Worm (Caenorhabditis elegans) whole organism, young adult: ENCODE data around the gene F41G3.6.
A peak's percentile ranks its signal among the peaks of the same experiment; 100 is the strongest.

Source experiments
- F10E7.11 ChIP-seq: sonication (generic microtip); optimal IDR thresholded peaks from 2 replicates; lab custom pipeline; 2017; ENCODE audit warnings: mild to moderate bottlenecking, missing genetic modification characterization, moderate library complexity, missing compliant biosample characterization
- F37B4.10 ChIP-seq: fragments of 200-800 bp; sonication (Bioruptor generic); IDR thresholded peaks from 2 replicates; pipeline ENCODE4 v1.3.6; 2022; ENCODE audit warnings: missing genetic modification characterization, missing compliant biosample characterization
- T07F8.4 ChIP-seq: sonication (generic microtip); optimal IDR thresholded peaks from 2 replicates; lab custom pipeline; 2016; ENCODE audit warnings: mild to moderate bottlenecking, missing genetic modification characterization, moderate library complexity, missing compliant biosample characterization
- T26A5.8 ChIP-seq: sonication (generic microtip); optimal IDR thresholded peaks from 2 replicates; lab custom pipeline; 2016; ENCODE audit warnings: missing genetic modification characterization, missing compliant biosample characterization
- Y53F4B.3 ChIP-seq: fragments of 200-800 bp; sonication (Bioruptor generic); IDR thresholded peaks from 2 replicates; pipeline ENCODE4 v1.3.6; 2022; ENCODE audit warnings: missing genetic modification reagents, missing genetic modification characterization, missing compliant biosample characterization
- Y53G8AR.9 ChIP-seq: fragments of 200-800 bp; sonication (Bioruptor generic); conservative IDR thresholded peaks from 2 replicates; pipeline ENCODE4 v1.3.6; 2022; ENCODE audit warnings: missing genetic modification reagents, missing genetic modification characterization, missing compliant biosample characterization
- Y79H2A.3 ChIP-seq: fragments of 200-800 bp; sonication (Bioruptor generic); conservative IDR thresholded peaks from 2 replicates; pipeline ENCODE4 v1.3.6; 2022; ENCODE audit warnings: missing genetic modification reagents, missing genetic modification characterization, missing compliant biosample characterization
- ZK185.1 ChIP-seq: sonication (generic microtip); optimal IDR thresholded peaks from 2 replicates; lab custom pipeline; 2016; ENCODE audit warnings: mild to moderate bottlenecking, missing genetic modification characterization, missing compliant biosample characterization; ENCODE audit not compliant: poor library complexity, severe bottlenecking
- attf-3 ChIP-seq: fragments of 200-800 bp; sonication (Bioruptor generic); conservative IDR thresholded peaks from 2 replicates; pipeline ENCODE4 v1.3.6; 2022; ENCODE audit warnings: missing genetic modification reagents, missing genetic modification characterization, missing compliant biosample characterization
- attf-6 ChIP-seq: fragments of 200-800 bp; sonication (Bioruptor generic); IDR thresholded peaks from 2 replicates; pipeline ENCODE4 v1.3.6; 2022; ENCODE audit warnings: missing genetic modification reagents, missing genetic modification characterization, missing compliant biosample characterization
- cebp-1 ChIP-seq, 2 experiments: fragments of 200-800 bp in 1 of 2; sonication (Bioruptor generic) in 1 of 2; sonication (generic microtip) in 1 of 2; IDR thresholded peaks in 1 of 2; optimal IDR thresholded peaks in 1 of 2; 2 replicates each; pipeline versions ENCODE4 v1.3.6 to Lab custom; 2017 to 2022; ENCODE audit warnings: missing compliant biosample characterization in 2 of 2, missing genetic modification characterization in 2 of 2, mild to moderate bottlenecking in 1 of 2, missing genetic modification reagents in 1 of 2, moderate library complexity in 1 of 2
- ceh-58 ChIP-seq: fragments of 200-800 bp; sonication (Bioruptor generic); IDR thresholded peaks from 2 replicates; pipeline ENCODE4 v1.3.6; 2022; ENCODE audit warnings: missing genetic modification characterization, missing compliant biosample characterization
- die-1 ChIP-seq: sonication (generic microtip); optimal IDR thresholded peaks from 2 replicates; lab custom pipeline; 2016; ENCODE audit warnings: missing genotype, mild to moderate bottlenecking, missing genetic modification characterization, missing compliant biosample characterization
- dpl-1 ChIP-seq: fragments of 150-350 bp; optimal IDR thresholded peaks from 2 replicates; lab custom pipeline; 2014; ENCODE audit warnings: missing biosample characterization, missing genetic modification reagents, missing genetic modification characterization
- ets-4 ChIP-seq: fragments of 200-800 bp; sonication (Bioruptor generic); optimal IDR thresholded peaks from 2 replicates; lab custom pipeline; 2018; ENCODE audit warnings: mild to moderate bottlenecking, missing genetic modification characterization, missing compliant biosample characterization
- fkh-3 ChIP-seq: sonication (generic microtip); optimal IDR thresholded peaks from 2 replicates; lab custom pipeline; 2016; ENCODE audit warnings: mild to moderate bottlenecking, missing genetic modification characterization, missing compliant biosample characterization
- gei-17 ChIP-seq: fragments of 200-800 bp; sonication (Bioruptor generic); optimal IDR thresholded peaks from 2 replicates; lab custom pipeline; 2018; ENCODE audit warnings: mild to moderate bottlenecking, missing genetic modification characterization, missing compliant biosample characterization
- hlh-12 ChIP-seq: sonication (generic microtip); optimal IDR thresholded peaks from 2 replicates; lab custom pipeline; 2016; ENCODE audit warnings: missing genetic modification characterization, missing compliant biosample characterization
- hmg-1.2 ChIP-seq: fragments of 200-800 bp; sonication (Bioruptor generic); IDR thresholded peaks from 2 replicates; pipeline ENCODE4 v1.3.6; 2022; ENCODE audit warnings: missing genetic modification reagents, missing genetic modification characterization, missing compliant biosample characterization
- hmg-20 ChIP-seq: fragments of 200-800 bp; sonication (Bioruptor generic); IDR thresholded peaks from 2 replicates; pipeline ENCODE4 v1.3.6; 2022; ENCODE audit warnings: missing genetic modification reagents, missing genetic modification characterization, missing compliant biosample characterization
- lin-35 ChIP-seq, 3 experiments: fragments of 150-350 bp in 2 of 3; sonication (generic microtip) in 1 of 3; optimal IDR thresholded peaks; 2 replicates each; lab custom pipeline; 2014 to 2018; ENCODE audit warnings: missing biosample characterization in 3 of 3, missing genetic modification characterization in 3 of 3, missing genetic modification reagents in 3 of 3
- lir-1 ChIP-seq: fragments of 200-800 bp; sonication (Bioruptor generic); conservative IDR thresholded peaks from 2 replicates; pipeline ENCODE4 v1.3.6; 2022; ENCODE audit warnings: missing genetic modification reagents, missing genetic modification characterization, missing compliant biosample characterization
- madf-3 ChIP-seq: fragments of 200-800 bp; sonication (Bioruptor generic); IDR thresholded peaks from 2 replicates; pipeline ENCODE4 v1.3.6; 2022; ENCODE audit warnings: missing genetic modification reagents, missing genetic modification characterization, missing compliant biosample characterization
- mcd-1 ChIP-seq: fragments of 200-800 bp; sonication (Bioruptor generic); IDR thresholded peaks from 2 replicates; pipeline ENCODE4 v1.3.6; 2022; ENCODE audit warnings: missing genetic modification reagents, missing genetic modification characterization, missing compliant biosample characterization
- mes-4 ChIP-seq: sonication (generic microtip); optimal IDR thresholded peaks from 2 replicates; lab custom pipeline; 2016; ENCODE audit warnings: missing genotype, missing genetic modification characterization, missing compliant biosample characterization
- nhr-179 ChIP-seq: sonication (generic microtip); optimal IDR thresholded peaks from 2 replicates; lab custom pipeline; 2016; ENCODE audit warnings: mild to moderate bottlenecking, missing genetic modification characterization, missing compliant biosample characterization
- nhr-27 ChIP-seq: fragments of 200-800 bp; sonication (Bioruptor generic); optimal IDR thresholded peaks from 2 replicates; lab custom pipeline; 2018; ENCODE audit warnings: mild to moderate bottlenecking, missing genetic modification characterization, moderate library complexity, missing compliant biosample characterization
- nhr-80 ChIP-seq: sonication (generic microtip); optimal IDR thresholded peaks from 2 replicates; lab custom pipeline; 2016; ENCODE audit warnings: missing genetic modification characterization, missing compliant biosample characterization
- nhr-90 ChIP-seq: sonication (generic microtip); optimal IDR thresholded peaks from 2 replicates; lab custom pipeline; 2016; ENCODE audit warnings: missing genotype, mild to moderate bottlenecking, missing genetic modification characterization, missing compliant biosample characterization
- pbrm-1 ChIP-seq: fragments of 200-800 bp; sonication (Bioruptor generic); IDR thresholded peaks from 2 replicates; pipeline ENCODE4 v1.3.6; 2022; ENCODE audit warnings: missing genetic modification reagents, missing genetic modification characterization, missing compliant biosample characterization
- rcor-1 ChIP-seq: fragments of 200-800 bp; sonication (Bioruptor generic); IDR thresholded peaks from 2 replicates; pipeline ENCODE4 v1.3.6; 2022; ENCODE audit warnings: missing genetic modification reagents, missing genetic modification characterization, missing compliant biosample characterization
- repo-1 ChIP-seq: sonication (generic microtip); optimal IDR thresholded peaks from 2 replicates; lab custom pipeline; 2017; ENCODE audit warnings: mild to moderate bottlenecking, missing genetic modification characterization, missing compliant biosample characterization
- sdz-38 ChIP-seq: sonication (generic microtip); optimal IDR thresholded peaks from 2 replicates; lab custom pipeline; 2016; ENCODE audit warnings: missing genotype, missing genetic modification characterization, missing compliant biosample characterization
- sea-2 ChIP-seq: fragments of 200-800 bp; sonication (Bioruptor generic); IDR thresholded peaks from 2 replicates; pipeline ENCODE4 v1.3.6; 2022; ENCODE audit warnings: missing genetic modification characterization, missing compliant biosample characterization
- snpc-1.1 ChIP-seq: sonication (generic microtip); optimal IDR thresholded peaks from 2 replicates; lab custom pipeline; 2017; ENCODE audit warnings: missing genetic modification characterization, mild to moderate bottlenecking, missing compliant biosample characterization, antibody characterized with exemption, moderate library complexity, missing genotype, missing genetic modification reagents; ENCODE audit not compliant: insufficient read depth
- snpc-1.3 ChIP-seq: sonication (generic microtip); optimal IDR thresholded peaks from 2 replicates; lab custom pipeline; 2017; ENCODE audit warnings: missing genetic modification characterization, mild to moderate bottlenecking, missing compliant biosample characterization, antibody characterized with exemption, moderate library complexity, missing genotype, missing genetic modification reagents; ENCODE audit not compliant: insufficient read depth
- snpc-3.4 ChIP-seq: sonication (generic microtip); optimal IDR thresholded peaks from 2 replicates; lab custom pipeline; 2017; ENCODE audit warnings: missing genetic modification characterization, mild to moderate bottlenecking, missing compliant biosample characterization, antibody characterized with exemption, moderate library complexity, missing genotype, missing genetic modification reagents
- sptf-2 ChIP-seq: fragments of 200-800 bp; sonication (Bioruptor generic); optimal IDR thresholded peaks from 2 replicates; lab custom pipeline; 2018; ENCODE audit warnings: mild to moderate bottlenecking, missing genetic modification characterization, missing compliant biosample characterization
- unc-62 ChIP-seq: fragments of 150-350 bp; optimal IDR thresholded peaks from 2 replicates; lab custom pipeline; 2014; ENCODE audit warnings: missing biosample characterization, missing genetic modification reagents, missing genetic modification characterization
- xnd-1 ChIP-seq: sonication (generic microtip); optimal IDR thresholded peaks from 2 replicates; lab custom pipeline; 2016; ENCODE audit warnings: missing genotype, missing genetic modification reagents, missing genetic modification characterization, missing compliant biosample characterization
- zfh-2 ChIP-seq: fragments of 200-800 bp; sonication (Bioruptor generic); conservative IDR thresholded peaks from 2 replicates; pipeline ENCODE4 v1.3.6; 2022; ENCODE audit warnings: missing genetic modification reagents, missing genetic modification characterization, missing compliant biosample characterization
- zim-3 ChIP-seq: sonication (generic microtip); optimal IDR thresholded peaks from 2 replicates; lab custom pipeline; 2017; ENCODE audit warnings: mild to moderate bottlenecking, missing genetic modification characterization, moderate library complexity, missing compliant biosample characterization
- ztf-22 ChIP-seq: fragments of 200-800 bp; sonication (Bioruptor generic); optimal IDR thresholded peaks from 2 replicates; lab custom pipeline; 2018; ENCODE audit warnings: mild to moderate bottlenecking, missing genetic modification characterization, moderate library complexity, missing compliant biosample characterization
- ztf-28 ChIP-seq: fragments of 200-800 bp; sonication (Bioruptor generic); IDR thresholded peaks from 2 replicates; pipeline ENCODE4 v1.3.6; 2022; ENCODE audit warnings: missing genetic modification reagents, missing genetic modification characterization, missing compliant biosample characterization
- ztf-3 ChIP-seq: fragments of 200-800 bp; sonication (Bioruptor generic); optimal IDR thresholded peaks from 2 replicates; lab custom pipeline; 2018; ENCODE audit warnings: mild to moderate bottlenecking, missing genetic modification characterization, missing compliant biosample characterization

The F41G3.6 gene

DNA sequence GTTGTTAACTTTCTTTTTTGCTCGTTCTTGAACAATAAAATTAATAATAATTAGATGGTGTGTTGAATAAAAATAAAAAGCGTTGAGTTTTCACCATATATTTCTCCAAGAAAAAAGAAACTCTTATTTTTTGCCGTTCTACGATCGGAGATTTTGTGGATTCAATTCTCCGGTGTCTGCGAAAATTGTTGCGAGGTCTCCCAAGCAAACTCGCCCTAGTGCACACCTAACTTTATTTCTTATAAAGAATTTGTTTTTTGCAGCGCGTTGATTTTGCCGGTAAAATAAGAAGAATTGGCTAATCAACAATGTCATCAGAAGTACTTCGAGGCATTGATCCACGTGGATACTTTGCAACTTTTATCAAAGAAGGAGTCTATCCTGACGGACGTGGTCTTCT lies 1.3 kb upstream of the F41G3.6 start, which contains the start of gene exos-8 (continued):
- TF ChIP-seq snpc-1.1 (no peak), zfh-2 (GFP tag; lab: Robert Waterston, UW) (no peak), attf-6 (GFP tag; lab: Robert Waterston, UW) (no peak), hlh-12 (no peak), hmg-20 (GFP tag; lab: Robert Waterston, UW) (no peak), F37B4.10 (GFP tag; lab: Robert Waterston, UW) (no peak), nhr-179 (tag; lab: Kevin White, UChicago) (no peak), lin-35 (GFP tag; optimal IDR thresholded peaks at IDR 0.05; lab: Kevin White, UChicago) (no peak), Y53G8AR.9 (GFP tag; lab: Robert Waterston, UW) (no peak), zim-3 (tag; lab: Kevin White, UChicago) (no peak), xnd-1 (tag; lab: Kevin White, UChicago) (no peak), sdz-38 (tag; lab: Kevin White, UChicago) (no peak), fkh-3 (tag; lab: Kevin White, UChicago) (no peak), ztf-3 (GFP tag; lab: Kevin White, UChicago) (no peak), nhr-80 (peak; percentile 54), snpc-1.3 (tag; lab: Kevin White, UChicago) (no peak), pbrm-1 (no peak), lir-1 (GFP tag; lab: Robert Waterston, UW) (no peak; the same call in 1 of the 2 replicates), ceh-58 (GFP tag; lab: Robert Waterston, UW) (no peak), ZK185.1 (tag; lab: Kevin White, UChicago) (peak; percentile 48), Y79H2A.3 (no peak), sea-2 (GFP tag; lab: Robert Waterston, UW) (no peak), ztf-22 (GFP tag; lab: Kevin White, UChicago) (no peak), madf-3 (0 out of 2 replicates have a peak, but pooled peaks have one; percentile 15), F10E7.11 (tag; lab: Kevin White, UChicago) (no peak), unc-62 (GFP tag; lab: Kevin White, UChicago) (no peak), gei-17 (GFP tag; lab: Kevin White, UChicago) (no peak), ets-4 (GFP tag; lab: Kevin White, UChicago) (no peak), die-1 (peak; percentile 19), sptf-2 (GFP tag; lab: Kevin White, UChicago) (no peak), rcor-1 (GFP tag; lab: Robert Waterston, UW) (no peak), hmg-1.2 (peak; percentile 41; the same call in 1 of the 2 replicates), Y53F4B.3 (GFP tag; lab: Robert Waterston, UW) (no peak), mes-4 (tag; lab: Kevin White, UChicago) (no peak), attf-3 (GFP tag; lab: Robert Waterston, UW) (peak; percentile 65), T07F8.4 (no peak), nhr-90 (tag; lab: Kevin White, UChicago) (no peak), cebp-1 (GFP tag; IDR thresholded peaks at IDR 0.05; lab: Robert Waterston, UW) (0 out of 2 replicates have a peak, but pooled peaks have one; percentile 14), cebp-1 (tag; optimal IDR thresholded peaks at IDR 0.05; lab: Kevin White, UChicago) (no peak), T26A5.8 (tag; lab: Kevin White, UChicago) (no peak), mcd-1 (GFP tag; lab: Robert Waterston, UW) (peak; percentile 92), snpc-3.4 (no peak), repo-1 (tag; lab: Kevin White, UChicago) (no peak), ztf-28 (GFP tag; lab: Robert Waterston, UW) (no peak), dpl-1 (GFP tag; lab: Kevin White, UChicago) (peak; percentile 37), nhr-27 (no peak)
